Fruit fly (Drosophila melanogaster): ENCODE data around the gene CG14377.
A peak's percentile ranks its signal among the peaks of the same experiment; 100 is the strongest.

Gene CG14377

dm6 chr3R:13365665-13366414 lies 31.8 kb upstream of the CG14377 start:
- TF ChIP-seq CG13424 (tag; optimal IDR thresholded peaks at IDR 0.05): no peak
- TF ChIP-seq CG10543 (GFP tag; optimal IDR thresholded peaks at IDR 0.05): peak; percentile 32
- no peak for TF ChIP-seq lmd (GFP tag; IDR thresholded peaks at IDR 0.05)
- TF ChIP-seq onecut (GFP tag; IDR thresholded peaks at IDR 0.05): peak; percentile 50
- no peak for TF ChIP-seq pum (GFP tag; optimal IDR thresholded peaks at IDR 0.05)
- peak; percentile 12 for TF ChIP-seq CG11504 (tag; optimal IDR thresholded peaks at IDR 0.05)
- TF ChIP-seq CG2199 (GFP tag; IDR thresholded peaks at IDR 0.05): 0 out of 3 replicates have a peak, but pooled peaks have one; percentile 45
- no peak for TF ChIP-seq tll (GFP tag; optimal IDR thresholded peaks at IDR 0.05)
- peak; percentile 62 for TF ChIP-seq GATAe (GFP tag; conservative IDR thresholded peaks at IDR 0.05)
- no peak for TF ChIP-seq sens-2 (GFP tag; IDR thresholded peaks at IDR 0.05)
- TF ChIP-seq caup (GFP tag; optimal IDR thresholded peaks at IDR 0.05; ENCODE audit: severe bottlenecking): peak; percentile 5
- no peak for TF ChIP-seq Vsx1 (GFP tag; optimal IDR thresholded peaks at IDR 0.05)
- TF ChIP-seq D (optimal IDR thresholded peaks at IDR 0.05): no peak
- no peak for TF ChIP-seq D (GFP tag; optimal IDR thresholded peaks at IDR 0.05)
- TF ChIP-seq CG32532 (GFP tag; IDR thresholded peaks at IDR 0.05): no peak
- peak; percentile 15 for TF ChIP-seq Oli (tag; optimal IDR thresholded peaks at IDR 0.05)
- TF ChIP-seq Hr39 (optimal IDR thresholded peaks at IDR 0.05): no peak
- TF ChIP-seq gcm (GFP tag; optimal IDR thresholded peaks at IDR 0.05): no peak
- TF ChIP-seq Ravus (GFP tag; IDR thresholded peaks at IDR 0.05): no peak
- TF ChIP-seq CG15696 (tag; optimal IDR thresholded peaks at IDR 0.05): peak; percentile 36
- TF ChIP-seq Med (GFP tag): peak; percentile 58
- no peak; the same call in 1 of the 2 replicates for TF ChIP-seq Rfx (GFP tag; IDR thresholded peaks at IDR 0.05)
- TF ChIP-seq mirr (GFP tag; optimal IDR thresholded peaks at IDR 0.05): peak; percentile 82
- TF ChIP-seq dmrt99B (tag; optimal IDR thresholded peaks at IDR 0.05): peak; percentile 13
- peak; percentile 8 for TF ChIP-seq sd (tag; optimal IDR thresholded peaks at IDR 0.05)
- TF ChIP-seq so (GFP tag; IDR thresholded peaks at IDR 0.05): 0 out of 3 replicates have a peak, but pooled peaks have one; percentile 41
- TF ChIP-seq Pdp1 (GFP tag; optimal IDR thresholded peaks at IDR 0.05): peak in 1 of 2 experiments; percentile 54
- no peak for TF ChIP-seq CG17802 (tag; optimal IDR thresholded peaks at IDR 0.05)
- TF ChIP-seq sug (tag; optimal IDR thresholded peaks at IDR 0.05): peak; percentile 52
- no peak for TF ChIP-seq CG8290 (GFP tag; optimal IDR thresholded peaks at IDR 0.05)
- peak in 1 of 2 experiments; percentile 44 for TF ChIP-seq CG8290 (tag; optimal IDR thresholded peaks at IDR 0.05)
- peak; percentile 80 for TF ChIP-seq twi (tag; optimal IDR thresholded peaks at IDR 0.05)
- 0 out of 2 replicates have a peak, but pooled peaks have one; percentile 6 for TF ChIP-seq slbo (GFP tag; IDR thresholded peaks at IDR 0.05)
- TF ChIP-seq exex (tag; optimal IDR thresholded peaks at IDR 0.05): peak; percentile 65
- peak; percentile 34 for TF ChIP-seq CG13894 (tag; optimal IDR thresholded peaks at IDR 0.05)
- no peak for TF ChIP-seq esg (GFP tag; conservative IDR thresholded peaks at IDR 0.05)
- peak in 1 of 2 experiments; percentile 19 for TF ChIP-seq Hr51 (GFP tag; optimal IDR thresholded peaks at IDR 0.05)
- no peak for TF ChIP-seq Dref (GFP tag; IDR thresholded peaks at IDR 0.05)
- TF ChIP-seq CG3281 (GFP tag; optimal IDR thresholded peaks at IDR 0.05): no peak
- peak in 1 of 2 experiments; percentile 29 for TF ChIP-seq Hr78 (GFP tag; optimal IDR thresholded peaks at IDR 0.05)
- TF ChIP-seq Dll (GFP tag; IDR thresholded peaks at IDR 0.05; ENCODE audit: partially characterized antibody): no peak
- TF ChIP-seq sens (GFP tag): peak; percentile 23
- peak; percentile 30 for TF ChIP-seq BtbVII (GFP tag; optimal IDR thresholded peaks at IDR 0.05)
- TF ChIP-seq CG16815 (GFP tag; optimal IDR thresholded peaks at IDR 0.05): no peak
- TF ChIP-seq pfk (GFP tag; optimal IDR thresholded peaks at IDR 0.05): no peak
- TF ChIP-seq grn (GFP tag; optimal IDR thresholded peaks at IDR 0.05): peak; percentile 68
- TF ChIP-seq trem (tag; optimal IDR thresholded peaks at IDR 0.05): no peak
- no peak for TF ChIP-seq p53 (GFP tag; optimal IDR thresholded peaks at IDR 0.05)
- peak; percentile 41 for TF ChIP-seq CG34376 (GFP tag; optimal IDR thresholded peaks at IDR 0.05)
